Worm (Caenorhabditis elegans) whole organism, early embryonic: ENCODE data around the gene twk-12.

Source experiments
- ama-1 ChIP-seq: fragments of 150-350 bp; optimal IDR thresholded peaks from 2 replicates; lab custom pipeline; 2014
- flt-1 ChIP-seq: fragments of 200-800 bp; sonication (Bioruptor generic); IDR thresholded peaks from 2 replicates; pipeline ENCODE4 v1.3.6; 2022; ENCODE audit warnings: missing genetic modification characterization, missing compliant biosample characterization
- tbx-11 ChIP-seq: fragments of 200-800 bp; sonication (Bioruptor generic); IDR thresholded peaks from 2 replicates; pipeline ENCODE4 v1.3.6; 2022; ENCODE audit warnings: missing genetic modification characterization, missing compliant biosample characterization

- TF ChIP-seq ama-1 (lab: Kevin White, UChicago), result no peak
- no peak for TF ChIP-seq flt-1 (GFP tag; lab: Robert Waterston, UW)
- TF ChIP-seq tbx-11, result no peak
These were observed 35.5 kb downstream of the twk-12 start for ce11 chrV:10702910-10703309.
